Worm (Caenorhabditis elegans): ENCODE measurements around the gene C35A5.11.

DNA sequence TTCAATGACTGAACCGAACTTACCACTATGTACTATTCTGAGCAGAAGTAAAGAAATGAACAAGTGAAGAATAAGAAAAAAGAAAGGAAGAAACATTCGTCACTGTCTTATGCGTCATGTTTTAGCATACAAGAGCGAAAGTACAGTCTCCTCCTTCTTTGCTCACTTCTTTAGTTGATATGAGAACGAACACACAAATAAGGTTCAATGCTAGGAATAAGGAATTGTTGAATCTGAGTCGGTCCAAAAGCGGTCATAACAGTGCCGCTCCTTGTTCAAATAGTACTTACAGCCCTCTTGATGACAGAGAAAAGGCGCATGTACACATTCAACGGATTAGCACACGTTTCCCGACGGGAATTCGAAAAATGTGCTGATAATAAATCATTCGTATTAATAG, 36.2 kb upstream of the C35A5.11 start, which contains the start of gene F25D1.8:
- TF ChIP-seq unc-62 (GFP tag; optimal IDR thresholded peaks at IDR 0.05) (no peak), nhr-237 (tag; optimal IDR thresholded peaks at IDR 0.05) (no peak), lsy-2 (tag; optimal IDR thresholded peaks at IDR 0.05) (no peak), sptf-1 (tag; optimal IDR thresholded peaks at IDR 0.05) (no peak), pha-4 (tag; optimal IDR thresholded peaks at IDR 0.05) (no peak), nhr-28 (tag; optimal IDR thresholded peaks at IDR 0.05) (no peak), ztf-11 (tag; optimal IDR thresholded peaks at IDR 0.05) (no peak), ceh-43 (GFP tag; optimal IDR thresholded peaks at IDR 0.05) (no peak), mab-5 (tag; optimal IDR thresholded peaks at IDR 0.05) (no peak), snpc-4 (tag; optimal IDR thresholded peaks at IDR 0.05) (no peak), zip-8 (tag; optimal IDR thresholded peaks at IDR 0.05) (no peak), ceh-83 (GFP tag; optimal IDR thresholded peaks at IDR 0.05) (no peak)

All from whole organism, mixed stage, embryonic.